Worm (Caenorhabditis elegans): ENCODE data around the gene igcm-4.

DNA sequence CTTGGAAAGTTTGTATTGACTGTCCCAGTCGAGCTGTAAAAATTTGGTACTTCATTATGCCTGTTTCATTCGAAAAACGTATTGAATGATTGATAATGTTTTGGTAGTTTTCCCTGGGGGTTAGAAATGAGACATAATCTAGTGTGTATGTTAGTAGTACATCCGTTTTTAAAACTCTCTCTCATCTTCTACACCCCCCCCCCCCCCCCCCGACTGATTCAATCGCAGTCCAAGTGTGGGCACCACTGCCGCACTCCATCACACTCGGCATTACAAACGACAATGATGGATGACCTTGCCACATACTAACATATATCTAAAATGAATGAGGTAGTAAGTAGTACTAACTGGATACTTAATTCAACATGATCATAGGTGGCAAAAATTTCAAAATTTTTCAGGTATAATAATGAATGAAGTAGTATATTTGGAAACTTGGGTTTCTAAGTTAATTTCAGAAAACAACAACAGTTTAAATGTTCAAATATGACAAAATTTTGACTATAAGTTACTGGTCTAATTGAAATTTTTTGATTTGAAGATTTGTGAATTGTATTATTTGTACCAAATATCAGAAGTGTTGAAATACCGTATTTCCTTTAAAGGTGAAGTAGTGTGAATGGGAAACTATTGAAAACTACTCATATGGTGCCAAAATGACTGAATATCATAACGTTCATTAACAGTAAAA is 4.6 kb downstream of the igcm-4 start:
- TF ChIP-seq mdl-1 (tag; optimal IDR thresholded peaks at IDR 0.05) = no peak
- TF ChIP-seq sea-2 (GFP tag; optimal IDR thresholded peaks at IDR 0.05) = no peak
- no peak for TF ChIP-seq lin-39 (tag; optimal IDR thresholded peaks at IDR 0.05)
- no peak for TF ChIP-seq unc-62 (GFP tag; optimal IDR thresholded peaks at IDR 0.05)
- TF ChIP-seq ztf-11 (tag; optimal IDR thresholded peaks at IDR 0.05) = no peak
- TF ChIP-seq skn-1 (tag; optimal IDR thresholded peaks at IDR 0.05) = no peak
- TF ChIP-seq nhr-237 (tag; optimal IDR thresholded peaks at IDR 0.05) = no peak
- no peak for TF ChIP-seq pha-4 (tag; optimal IDR thresholded peaks at IDR 0.05)
- no peak for TF ChIP-seq elt-3 (tag; optimal IDR thresholded peaks at IDR 0.05)
- no peak for TF ChIP-seq fkh-2 (tag; optimal IDR thresholded peaks at IDR 0.05)
- TF ChIP-seq nhr-12 (tag; optimal IDR thresholded peaks at IDR 0.05) = no peak
- TF ChIP-seq fkh-10 (GFP tag; optimal IDR thresholded peaks at IDR 0.05) = no peak

All from whole organism, L3 larva.